Fruit fly (Drosophila melanogaster): ENCODE measurements around the gene vkg.

DNA sequence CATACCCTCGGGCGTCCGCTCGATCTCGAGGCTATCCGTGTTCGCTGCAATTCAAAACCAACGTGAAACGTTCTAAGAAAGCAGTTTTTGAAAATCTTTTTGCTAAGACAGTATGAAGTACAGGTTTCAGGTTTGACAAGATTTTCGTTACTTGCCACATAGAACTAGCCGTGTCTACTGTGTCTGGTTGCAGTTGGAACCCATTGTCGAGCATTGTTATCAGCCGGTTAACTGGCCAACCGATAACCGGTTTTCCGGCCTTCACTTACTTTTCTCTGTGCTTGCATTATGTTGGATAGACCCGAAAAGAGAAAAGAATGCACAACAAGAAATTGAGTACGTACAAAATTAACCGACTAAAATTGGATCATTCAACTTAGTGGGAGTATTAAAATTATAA, 22.0 kb upstream of the vkg start:
- TF ChIP-seq Hr78 (GFP tag; optimal IDR thresholded peaks at IDR 0.05): no peak
- TF ChIP-seq CG32264 (GFP tag; optimal IDR thresholded peaks at IDR 0.05): no peak
- TF ChIP-seq N (GFP tag; optimal IDR thresholded peaks at IDR 0.05): no peak

All from whole organism, wandering third instar larva.